Fruit fly (Drosophila melanogaster): ENCODE results near the gene CG14321.

Gene CG14321

dm6 chr3R:17718051-17718693, 15.2 kb upstream of the CG14321 start, which contains the start of gene osa (continued):
- TF ChIP-seq CG8089 (GFP tag; optimal IDR thresholded peaks at IDR 0.05) (no peak), oc (tag; optimal IDR thresholded peaks at IDR 0.05) (peak; percentile 7), CG4617 (GFP tag; optimal IDR thresholded peaks at IDR 0.05; ENCODE audit: borderline replicate concordance) (peak; percentile 43), CG10321 (GFP tag; IDR thresholded peaks at IDR 0.05) (no peak), CG16813 (GFP tag; IDR thresholded peaks at IDR 0.05; ENCODE audit: partially characterized antibody) (no peak), CG10654 (GFP tag; optimal IDR thresholded peaks at IDR 0.05) (no peak), Mes4 (GFP tag; optimal IDR thresholded peaks at IDR 0.05) (no peak), HLH54F (GFP tag; optimal IDR thresholded peaks at IDR 0.05) (no peak), btn (GFP tag; optimal IDR thresholded peaks at IDR 0.05) (no peak), Gug (GFP tag; IDR thresholded peaks at IDR 0.05) (peak; percentile 62; the same call in 2 of the 4 replicates), phol (tag; optimal IDR thresholded peaks at IDR 0.05) (peak; percentile 100), Pdp1 (GFP tag; optimal IDR thresholded peaks at IDR 0.05) (peak in 1 of 2 experiments; percentile 2), Ets65A (GFP tag) (peak; percentile 48), Doc2 (GFP tag; IDR thresholded peaks at IDR 0.05) (no peak), vnd (GFP tag; IDR thresholded peaks at IDR 0.05; ENCODE audit: partially characterized antibody) (no peak), CG13775 (GFP tag; optimal IDR thresholded peaks at IDR 0.05) (peak; percentile 54), CG18764 (GFP tag; optimal IDR thresholded peaks at IDR 0.05) (no peak), dmrt11E (tag; optimal IDR thresholded peaks at IDR 0.05) (peak; percentile 6), ken (GFP tag; IDR thresholded peaks at IDR 0.05) (no peak), CG13424 (tag; optimal IDR thresholded peaks at IDR 0.05) (no peak), cg (GFP tag; optimal IDR thresholded peaks at IDR 0.05) (peak; percentile 5), tup (GFP tag; optimal IDR thresholded peaks at IDR 0.05) (no peak), Rfx (GFP tag; IDR thresholded peaks at IDR 0.05) (no peak), so (GFP tag; IDR thresholded peaks at IDR 0.05) (no peak), nerfin-2 (GFP tag; IDR thresholded peaks at IDR 0.05; ENCODE audit: partially characterized antibody) (no peak), NK7.1 (GFP tag; optimal IDR thresholded peaks at IDR 0.05) (no peak), Jarid2 (GFP tag; optimal IDR thresholded peaks at IDR 0.05) (peak; percentile 56), Max (GFP tag; optimal IDR thresholded peaks at IDR 0.05) (peak; percentile 33), CG15601 (tag; optimal IDR thresholded peaks at IDR 0.05) (peak; percentile 17), CG11085 (GFP tag; IDR thresholded peaks at IDR 0.05) (no peak), CG17385 (GFP tag; optimal IDR thresholded peaks at IDR 0.05) (peak; percentile 4), Blimp-1 (GFP tag; optimal IDR thresholded peaks at IDR 0.05) (peak; percentile 4), Ets97D (GFP tag; optimal IDR thresholded peaks at IDR 0.05) (peak; percentile 85), CG12236 (GFP tag; optimal IDR thresholded peaks at IDR 0.05) (no peak), CG1233 (GFP tag; optimal IDR thresholded peaks at IDR 0.05) (no peak), CG7839 (tag; optimal IDR thresholded peaks at IDR 0.05) (no peak), cwo (GFP tag; optimal IDR thresholded peaks at IDR 0.05) (peak; percentile 13), Lhr (GFP tag; optimal IDR thresholded peaks at IDR 0.05) (peak; percentile 39), pfk (GFP tag; optimal IDR thresholded peaks at IDR 0.05) (peak; percentile 88), NC2β (GFP tag; optimal IDR thresholded peaks at IDR 0.05) (peak; percentile 20), CG10462 (GFP tag; optimal IDR thresholded peaks at IDR 0.05) (no peak), psq (GFP tag; optimal IDR thresholded peaks at IDR 0.05) (no peak), sob (GFP tag; IDR thresholded peaks at IDR 0.05) (no peak), Myb (GFP tag; optimal IDR thresholded peaks at IDR 0.05) (peak; percentile 86), repo (GFP tag; optimal IDR thresholded peaks at IDR 0.05) (no peak), Adf1 (GFP tag; IDR thresholded peaks at IDR 0.05) (no peak), otp (GFP tag; IDR thresholded peaks at IDR 0.05) (no peak), CG9817 (tag; optimal IDR thresholded peaks at IDR 0.05) (no peak), CG6813 (GFP tag; optimal IDR thresholded peaks at IDR 0.05) (no peak), Bteb2 (GFP tag; optimal IDR thresholded peaks at IDR 0.05) (no peak)
